Worm (Caenorhabditis elegans) whole organism, L4 larva: Measurements from ENCODE around the gene ags-3.
A peak's percentile ranks its signal among the peaks of the same experiment; 100 is the strongest.

ENCODE experiments used
- D1046.2 ChIP-seq: fragments of 200-800 bp; sonication (Bioruptor generic); IDR thresholded peaks from 2 replicates; pipeline ENCODE4 v1.3.6; 2022; ENCODE audit warnings: missing genetic modification characterization, missing compliant biosample characterization
- F10B5.3 ChIP-seq: sonication (generic microtip); optimal IDR thresholded peaks from 2 replicates; lab custom pipeline; 2016; ENCODE audit warnings: mild to moderate bottlenecking, missing genetic modification characterization, missing compliant biosample characterization
- F26F4.8 ChIP-seq: fragments of 200-800 bp; sonication (Bioruptor generic); conservative IDR thresholded peaks from 2 replicates; pipeline ENCODE4 v1.3.6; 2022; ENCODE audit warnings: missing genetic modification characterization, missing compliant biosample characterization
- F37D6.2 ChIP-seq: sonication (generic microtip); optimal IDR thresholded peaks from 2 replicates; lab custom pipeline; 2016; ENCODE audit warnings: mild to moderate bottlenecking, missing genetic modification characterization, missing compliant biosample characterization
- Y75B8A.6 ChIP-seq: fragments of 200-800 bp; sonication (Bioruptor generic); IDR thresholded peaks from 2 replicates; pipeline ENCODE4 v1.3.6; 2022; ENCODE audit warnings: missing genetic modification reagents, missing genetic modification characterization, missing compliant biosample characterization
- ZK546.5 ChIP-seq, 2 experiments: sonication (generic microtip); optimal IDR thresholded peaks; 2 replicates each; lab custom pipeline; 2017; ENCODE audit warnings: missing biosample characterization in 2 of 2, missing genetic modification characterization in 2 of 2
- aha-1 ChIP-seq: fragments of 150-350 bp; peaks from one replicate; lab custom pipeline; 2014; ENCODE audit warnings: missing biosample characterization, missing genetic modification characterization
- arid-1 ChIP-seq: fragments of 200-800 bp; sonication (Bioruptor generic); conservative IDR thresholded peaks from 2 replicates; pipeline ENCODE4 v1.3.6; 2022; ENCODE audit warnings: missing genetic modification reagents, missing genetic modification characterization, missing compliant biosample characterization
- ceh-20 ChIP-seq: fragments of 200-800 bp; sonication (Bioruptor generic); IDR thresholded peaks from 2 replicates; pipeline ENCODE4 v1.3.6; 2022; ENCODE audit warnings: missing genetic modification reagents, missing genetic modification characterization, missing compliant biosample characterization
- ceh-28 ChIP-seq: fragments of 150-350 bp; optimal IDR thresholded peaks from 2 replicates; lab custom pipeline; 2014; ENCODE audit warnings: missing biosample characterization, missing genetic modification reagents, missing genetic modification characterization
- ceh-32 ChIP-seq: sonication (generic microtip); optimal IDR thresholded peaks from 2 replicates; lab custom pipeline; 2016; ENCODE audit warnings: mild to moderate bottlenecking, missing genetic modification characterization, missing compliant biosample characterization; ENCODE audit not compliant: poor library complexity
- ceh-44 ChIP-seq: fragments of 200-800 bp; sonication (Bioruptor generic); IDR thresholded peaks from 2 replicates; pipeline ENCODE4 v1.3.6; 2022; ENCODE audit warnings: missing genetic modification reagents, missing genetic modification characterization, missing compliant biosample characterization
- ceh-62 ChIP-seq: sonication (generic microtip); optimal IDR thresholded peaks from 2 replicates; lab custom pipeline; 2017; ENCODE audit warnings: missing biosample characterization, missing genetic modification characterization
- ctbp-1 ChIP-seq: fragments of 200-800 bp; sonication (Bioruptor generic); IDR thresholded peaks from 2 replicates; pipeline ENCODE4 v1.3.6; 2022; ENCODE audit warnings: missing genetic modification reagents, missing genetic modification characterization, missing compliant biosample characterization
- daf-8 ChIP-seq: fragments of 200-800 bp; sonication (Bioruptor generic); IDR thresholded peaks from 2 replicates; pipeline ENCODE4 v1.3.6; 2022; ENCODE audit warnings: missing genetic modification characterization, missing compliant biosample characterization
- dmd-8 ChIP-seq: fragments of 200-800 bp; sonication (Bioruptor generic); IDR thresholded peaks from 2 replicates; pipeline ENCODE4 v1.3.6; 2022; ENCODE audit warnings: missing genetic modification characterization, missing compliant biosample characterization
- dmd-9 ChIP-seq: fragments of 200-800 bp; sonication (Bioruptor generic); IDR thresholded peaks from 2 replicates; pipeline ENCODE4 v1.3.6; 2022; ENCODE audit warnings: missing genetic modification reagents, missing genetic modification characterization, missing compliant biosample characterization
- dpl-1 ChIP-seq: fragments of 150-350 bp; optimal IDR thresholded peaks from 2 replicates; lab custom pipeline; 2014; ENCODE audit warnings: missing biosample characterization, missing genetic modification reagents, missing genetic modification characterization
- duxl-1 ChIP-seq: sonication (generic microtip); optimal IDR thresholded peaks from 2 replicates; lab custom pipeline; 2016; ENCODE audit warnings: mild to moderate bottlenecking, missing genetic modification characterization, moderate library complexity, missing compliant biosample characterization; ENCODE audit not compliant: poor library complexity
- dve-1 ChIP-seq: sonication (generic microtip); optimal IDR thresholded peaks from 2 replicates; lab custom pipeline; 2017; ENCODE audit warnings: antibody characterized with exemption, mild to moderate bottlenecking, missing genetic modification characterization, missing compliant biosample characterization; ENCODE audit not compliant: insufficient read depth
- gei-8 ChIP-seq: fragments of 200-800 bp; sonication (Bioruptor generic); optimal IDR thresholded peaks from 2 replicates; lab custom pipeline; 2018; ENCODE audit warnings: mild to moderate bottlenecking, missing genetic modification characterization, missing compliant biosample characterization
- hlh-11 ChIP-seq: fragments of 200-800 bp; sonication (Bioruptor generic); optimal IDR thresholded peaks from 2 replicates; lab custom pipeline; 2018; ENCODE audit warnings: mild to moderate bottlenecking, missing genetic modification characterization, missing compliant biosample characterization
- jun-1 ChIP-seq: fragments of 150-350 bp; optimal IDR thresholded peaks from 2 replicates; lab custom pipeline; 2014; ENCODE audit warnings: missing biosample characterization, missing genetic modification reagents, missing genetic modification characterization
- lim-7 ChIP-seq: fragments of 200-800 bp; sonication (Bioruptor generic); IDR thresholded peaks from 2 replicates; pipeline ENCODE4 v1.3.6; 2022; ENCODE audit warnings: missing genetic modification characterization, missing compliant biosample characterization
- lin-13 ChIP-seq: fragments of 150-350 bp; optimal IDR thresholded peaks from 2 replicates; lab custom pipeline; 2014; ENCODE audit warnings: missing biosample characterization, missing genetic modification reagents, missing genetic modification characterization
- lin-15B ChIP-seq: fragments of 150-350 bp; sonication (generic microtip); optimal IDR thresholded peaks from 3 replicates; lab custom pipeline; 2014; ENCODE audit warnings: missing biosample characterization, missing genetic modification characterization
- lin-29 ChIP-seq: fragments of 200-800 bp; sonication (Bioruptor generic); IDR thresholded peaks from 2 replicates; pipeline ENCODE4 v1.3.6; 2022; ENCODE audit warnings: missing genetic modification reagents, missing genetic modification characterization, missing compliant biosample characterization
- lir-3 ChIP-seq: sonication (generic microtip); optimal IDR thresholded peaks from 2 replicates; lab custom pipeline; 2016; ENCODE audit warnings: mild to moderate bottlenecking, missing genetic modification characterization, missing compliant biosample characterization
- lsy-2 ChIP-seq, 2 experiments: fragments of 150-350 bp in 1 of 2; sonication (generic microtip) in 1 of 2; optimal IDR thresholded peaks; 2 replicates each; lab custom pipeline; 2014 to 2017; ENCODE audit warnings: missing biosample characterization in 2 of 2, missing genetic modification characterization in 2 of 2
- madf-9 ChIP-seq: fragments of 200-800 bp; sonication (Bioruptor generic); conservative IDR thresholded peaks from 2 replicates; pipeline ENCODE4 v1.3.6; 2022; ENCODE audit warnings: missing genetic modification reagents, missing genetic modification characterization, missing compliant biosample characterization
- mxl-3 ChIP-seq: fragments of 200-800 bp; sonication (Bioruptor generic); optimal IDR thresholded peaks from 2 replicates; lab custom pipeline; 2018; ENCODE audit warnings: mild to moderate bottlenecking, missing genetic modification characterization, missing compliant biosample characterization
- nhr-102 ChIP-seq: sonication (generic microtip); optimal IDR thresholded peaks from 2 replicates; lab custom pipeline; 2016; ENCODE audit warnings: mild to moderate bottlenecking, missing genetic modification characterization, moderate library complexity, missing compliant biosample characterization
- nhr-11 ChIP-seq: fragments of 150-350 bp; optimal IDR thresholded peaks from 2 replicates; lab custom pipeline; 2014; ENCODE audit warnings: missing biosample characterization, missing genetic modification characterization
- nhr-111 ChIP-seq: fragments of 200-800 bp; sonication (Bioruptor generic); optimal IDR thresholded peaks from 2 replicates; lab custom pipeline; 2018; ENCODE audit warnings: mild to moderate bottlenecking, missing genetic modification characterization, missing compliant biosample characterization
- nhr-25 ChIP-seq: sonication (generic microtip); optimal IDR thresholded peaks from 2 replicates; lab custom pipeline; 2017; ENCODE audit warnings: missing genetic modification characterization, mild to moderate bottlenecking, missing compliant biosample characterization, antibody characterized with exemption, moderate library complexity, borderline replicate concordance; ENCODE audit not compliant: insufficient read depth
- nhr-28 ChIP-seq: fragments of 150-350 bp; optimal IDR thresholded peaks from 2 replicates; lab custom pipeline; 2014; ENCODE audit warnings: missing biosample characterization, missing genetic modification characterization
- nhr-76 ChIP-seq: fragments of 150-350 bp; optimal IDR thresholded peaks from 2 replicates; lab custom pipeline; 2014; ENCODE audit warnings: missing biosample characterization, missing genetic modification characterization
- pha-4 ChIP-seq, 2 experiments: fragments of 150-350 bp in 1 of 2; fragments of 200-800 bp in 1 of 2; sonication (Bioruptor generic) in 1 of 2; IDR thresholded peaks in 1 of 2; optimal IDR thresholded peaks in 1 of 2; 2 replicates each; pipeline versions ENCODE4 v1.3.6 to Lab custom; 2014 to 2022; ENCODE audit warnings: missing genetic modification characterization in 2 of 2, missing genetic modification reagents in 2 of 2, missing biosample characterization in 1 of 2, missing compliant biosample characterization in 1 of 2
- pqm-1 ChIP-seq: sonication (generic microtip); optimal IDR thresholded peaks from 2 replicates; lab custom pipeline; 2017; ENCODE audit warnings: missing biosample characterization, missing genetic modification characterization
- set-16 ChIP-seq: fragments of 200-800 bp; sonication (Bioruptor generic); IDR thresholded peaks from 2 replicates; pipeline ENCODE4 v1.3.6; 2022; ENCODE audit warnings: missing genetic modification reagents, missing genetic modification characterization, missing compliant biosample characterization
- skn-1 ChIP-seq: fragments of 150-350 bp; optimal IDR thresholded peaks from 2 replicates; lab custom pipeline; 2014; ENCODE audit warnings: missing biosample characterization, missing genetic modification characterization
- snpc-1.2 ChIP-seq: fragments of 200-800 bp; sonication (Bioruptor generic); IDR thresholded peaks from 2 replicates; pipeline ENCODE4 v1.3.6; 2022; ENCODE audit warnings: missing genetic modification reagents, missing genetic modification characterization, missing compliant biosample characterization
- unc-39 ChIP-seq: sonication (generic microtip); optimal IDR thresholded peaks from 2 replicates; lab custom pipeline; 2017; ENCODE audit warnings: missing biosample characterization, missing genetic modification characterization
- unc-62 ChIP-seq, 3 experiments: fragments of 150-350 bp in 1 of 3; sonication (generic microtip); optimal IDR thresholded peaks in 2 of 3; peaks in 1 of 3; 1 replicate in 1 of 3; 2 replicates in 2 of 3; lab custom pipeline; 2014 to 2017; ENCODE audit warnings: missing biosample characterization in 3 of 3, missing genetic modification characterization in 3 of 3, missing genetic modification reagents in 3 of 3, missing genotype in 1 of 3
- zfp-2 ChIP-seq: sonication (generic microtip); optimal IDR thresholded peaks from 2 replicates; lab custom pipeline; 2016; ENCODE audit warnings: mild to moderate bottlenecking, missing genetic modification characterization, missing compliant biosample characterization
- ztf-7 ChIP-seq: fragments of 150-350 bp; optimal IDR thresholded peaks from 2 replicates; lab custom pipeline; 2014; ENCODE audit warnings: missing biosample characterization, missing genetic modification characterization

The ags-3 gene

DNA sequence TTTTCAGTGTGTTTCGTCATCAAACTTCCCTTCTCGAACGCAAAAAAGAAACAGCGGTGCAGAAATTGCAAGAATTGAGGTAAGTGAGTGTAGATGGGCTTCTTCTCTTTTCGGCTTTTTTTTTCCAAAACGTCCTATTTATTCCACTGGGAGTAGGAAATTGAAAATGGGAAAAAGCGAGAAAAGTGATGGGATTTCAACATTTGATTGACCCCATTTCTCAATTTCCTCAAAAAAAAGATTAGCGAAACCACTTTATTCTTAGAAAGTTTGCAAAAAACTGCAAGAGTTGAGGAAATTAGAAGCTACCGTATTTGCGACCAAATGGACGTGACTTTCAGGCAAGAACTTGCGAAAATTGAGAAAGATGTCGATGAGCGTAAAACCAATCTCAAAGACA is at the start of gene ags-3:
ags-3 (minus strand) TSS at position 101 of the 400 bp plus-strand sequence.
- no peak for TF ChIP-seq dmd-8 (GFP tag; lab: Robert Waterston, UW)
- no peak for TF ChIP-seq skn-1
- no peak for TF ChIP-seq daf-8 (GFP tag; lab: Robert Waterston, UW)
- TF ChIP-seq ztf-7, result no peak
- TF ChIP-seq lir-3, result no peak
- no peak for TF ChIP-seq dmd-9 (GFP tag; lab: Robert Waterston, UW)
- no peak for TF ChIP-seq lim-7 (GFP tag; lab: Robert Waterston, UW)
- TF ChIP-seq F26F4.8 (GFP tag; lab: Robert Waterston, UW), result no peak
- TF ChIP-seq nhr-25, result no peak

DNA sequence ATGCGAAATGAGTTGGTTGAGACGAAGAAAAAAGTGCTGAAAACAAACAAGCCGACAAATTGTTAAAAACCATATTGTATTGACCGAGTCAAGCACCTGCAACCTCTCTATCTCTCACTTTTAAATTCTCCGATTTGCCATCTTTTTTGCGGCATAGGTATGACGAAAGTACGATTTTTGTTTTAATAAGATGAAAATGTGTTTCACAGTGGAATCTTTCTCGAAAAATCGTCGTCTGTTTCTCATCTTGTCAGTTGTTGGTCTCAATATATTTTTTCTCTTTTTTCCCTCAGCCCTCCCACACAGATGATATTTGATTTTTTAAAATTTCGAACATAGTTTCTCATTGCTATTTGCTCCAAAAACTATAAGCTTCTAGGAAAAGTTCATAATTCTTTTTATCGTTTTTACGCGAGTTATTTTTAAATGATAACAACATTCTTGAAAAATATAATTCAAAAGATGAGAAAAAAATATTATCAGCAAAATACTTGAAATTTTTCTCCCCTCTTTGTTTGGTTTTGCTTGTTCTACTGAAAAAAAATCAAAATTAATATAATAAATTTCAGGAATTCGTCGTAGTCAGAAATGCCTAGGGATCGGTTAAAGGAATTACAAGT is 45.2 kb upstream of the ags-3 start, which contains the start of gene syx-3:
syx-3 (plus strand) TSS at position 570 of the 620 bp plus-strand sequence.
- TF ChIP-seq nhr-25, result no peak
- no peak for TF ChIP-seq dpl-1 (GFP tag; lab: Kevin White, UChicago)
- no peak for TF ChIP-seq zfp-2 (tag; lab: Kevin White, UChicago)
- TF ChIP-seq hlh-11, result peak; percentile 13
- peak; percentile 7 for TF ChIP-seq nhr-28 (tag; lab: Kevin White, UChicago)
- TF ChIP-seq lin-13 (GFP tag; lab: Kevin White, UChicago), result no peak
- no peak for TF ChIP-seq F37D6.2
- no peak for TF ChIP-seq pha-4 (GFP tag; IDR thresholded peaks at IDR 0.05; lab: Robert Waterston, UW)
- no peak for TF ChIP-seq pha-4 (tag; optimal IDR thresholded peaks at IDR 0.05; lab: Kevin White, UChicago)
- TF ChIP-seq nhr-11 (tag; lab: Kevin White, UChicago), result no peak
- no peak for TF ChIP-seq ZK546.5 (tag; optimal IDR thresholded peaks at IDR 0.05; lab: Kevin White, UChicago)
- TF ChIP-seq mxl-3 (GFP tag; lab: Kevin White, UChicago), result no peak
- no peak for TF ChIP-seq nhr-102 (tag; lab: Kevin White, UChicago)
- TF ChIP-seq ceh-20 (GFP tag; lab: Robert Waterston, UW), result no peak
- no peak for TF ChIP-seq dmd-9 (GFP tag; lab: Robert Waterston, UW)
- no peak for TF ChIP-seq set-16 (GFP tag; lab: Robert Waterston, UW)
- peak; percentile 47 for TF ChIP-seq duxl-1 (tag; lab: Kevin White, UChicago)
- TF ChIP-seq aha-1 (tag; lab: Kevin White, UChicago), result peak; percentile 94
- no peak for TF ChIP-seq jun-1
- TF ChIP-seq ceh-62 (tag; lab: Kevin White, UChicago), result no peak
- no peak for TF ChIP-seq ceh-44 (GFP tag; lab: Robert Waterston, UW)
- TF ChIP-seq gei-8 (GFP tag; lab: Kevin White, UChicago), result no peak
- TF ChIP-seq arid-1, result no peak
- TF ChIP-seq nhr-111 (GFP tag; lab: Kevin White, UChicago), result no peak
- no peak for TF ChIP-seq unc-39 (tag; lab: Kevin White, UChicago)
- no peak for TF ChIP-seq snpc-1.2 (GFP tag; lab: Robert Waterston, UW)
- TF ChIP-seq ceh-28, result no peak
- TF ChIP-seq ctbp-1, result no peak
- TF ChIP-seq nhr-76 (tag; lab: Kevin White, UChicago), result no peak
- TF ChIP-seq D1046.2 (GFP tag; lab: Robert Waterston, UW), result no peak
- TF ChIP-seq madf-9 (GFP tag; lab: Robert Waterston, UW), result no peak
- TF ChIP-seq lsy-2 (tag; optimal IDR thresholded peaks at IDR 0.05; lab: Kevin White, UChicago), result no peak
- TF ChIP-seq dve-1 (tag; lab: Kevin White, UChicago), result no peak
- no peak for TF ChIP-seq ceh-32 (tag; lab: Kevin White, UChicago)
- TF ChIP-seq Y75B8A.6, result no peak
- no peak for TF ChIP-seq F26F4.8 (GFP tag; lab: Robert Waterston, UW)
- no peak for TF ChIP-seq pqm-1
- peak in 1 of 2 experiments; percentile 5 for TF ChIP-seq unc-62 (GFP tag; optimal IDR thresholded peaks at IDR 0.05 in 1 of 2; lab: Kevin White, UChicago)
- no peak for TF ChIP-seq unc-62 (tag; optimal IDR thresholded peaks at IDR 0.05; lab: Kevin White, UChicago)
- no peak for TF ChIP-seq lin-15B (tag; lab: Kevin White, UChicago)
- TF ChIP-seq lin-29 (GFP tag; lab: Robert Waterston, UW), result no peak
- no peak for TF ChIP-seq F10B5.3 (tag; lab: Kevin White, UChicago)
